Fruit fly (Drosophila melanogaster) whole organism, embryonic: ENCODE results near the gene CG15262.

Experiments used
- Abd-B ChIP-seq: fragments of 200-800 bp; sonication (Bioruptor generic); optimal IDR thresholded peaks from 2 replicates; lab custom pipeline; 2018; ENCODE audit warnings: missing biosample characterization, mild to moderate bottlenecking, missing genetic modification characterization, moderate library complexity
- CG10274 ChIP-seq: fragments of 200-800 bp; sonication (Bioruptor generic); optimal IDR thresholded peaks from 3 replicates; lab custom pipeline; 2017; ENCODE audit warnings: missing biosample characterization, mild to moderate bottlenecking, missing genetic modification characterization
- CG12155 ChIP-seq: fragments of 200-800 bp; sonication (Bioruptor generic); optimal IDR thresholded peaks from 3 replicates; lab custom pipeline; 2016; ENCODE audit warnings: missing biosample characterization, missing genetic modification characterization
- CG12769 ChIP-seq: fragments of 200-800 bp; sonication (Bioruptor generic); optimal IDR thresholded peaks from 2 replicates; lab custom pipeline; 2019; ENCODE audit warnings: missing biosample characterization, mild to moderate bottlenecking, missing genetic modification characterization, moderate library complexity
- CG13287 ChIP-seq: fragments of 200-800 bp; sonication (Bioruptor generic); IDR thresholded peaks from 2 replicates; pipeline ENCODE4 v1.3.6; 2022; ENCODE audit warnings: missing biosample characterization, missing genetic modification characterization; ENCODE audit not compliant: partially characterized antibody
- CG13424 ChIP-seq: fragments of 200-800 bp; sonication (Bioruptor generic); optimal IDR thresholded peaks from 2 replicates; lab custom pipeline; 2019; ENCODE audit warnings: missing biosample characterization, mild to moderate bottlenecking, missing genetic modification characterization, moderate library complexity
- CG15601 ChIP-seq: fragments of 200-800 bp; sonication (Bioruptor generic); optimal IDR thresholded peaks from 3 replicates; lab custom pipeline; 2019; ENCODE audit warnings: missing biosample characterization, mild to moderate bottlenecking, missing genetic modification characterization, moderate library complexity
- CG18011 ChIP-seq: fragments of 200-800 bp; sonication (Bioruptor generic); optimal IDR thresholded peaks from 2 replicates; lab custom pipeline; 2017; ENCODE audit warnings: missing biosample characterization, missing genetic modification characterization, mild to moderate bottlenecking, moderate library complexity, missing genotype
- CG18476 ChIP-seq: fragments of 200-800 bp; sonication (Bioruptor generic); optimal IDR thresholded peaks from 2 replicates; lab custom pipeline; 2016; ENCODE audit warnings: missing biosample characterization, mild to moderate bottlenecking, missing genetic modification characterization
- CG3065 ChIP-seq: fragments of 200-800 bp; sonication (Bioruptor generic); optimal IDR thresholded peaks from 2 replicates; lab custom pipeline; 2016; ENCODE audit warnings: missing biosample characterization, missing genetic modification characterization
- CG31388 ChIP-seq: fragments of 200-800 bp; sonication (Bioruptor generic); optimal IDR thresholded peaks from 2 replicates; lab custom pipeline; 2016; ENCODE audit warnings: missing biosample characterization, missing genetic modification characterization
- CG4328 ChIP-seq: fragments of 200-800 bp; sonication (Bioruptor generic); optimal IDR thresholded peaks from 3 replicates; lab custom pipeline; 2017; ENCODE audit warnings: missing biosample characterization, missing genetic modification reagents, missing genetic modification characterization
- CG43689 ChIP-seq: fragments of 200-800 bp; sonication (Bioruptor generic); IDR thresholded peaks from 2 replicates; pipeline ENCODE4 v1.3.6; 2022; ENCODE audit warnings: missing biosample characterization, missing genetic modification characterization
- CG4730 ChIP-seq: fragments of 200-800 bp; sonication (Bioruptor generic); IDR thresholded peaks from 2 replicates; pipeline ENCODE4 v1.3.6; 2022; ENCODE audit warnings: missing biosample characterization, missing genetic modification characterization
- CG7357 ChIP-seq: fragments of 200-800 bp; sonication (Bioruptor generic); IDR thresholded peaks from 3 replicates; pipeline ENCODE4 v1.3.6; 2022; ENCODE audit warnings: missing biosample characterization, missing genetic modification characterization
- CG7745 ChIP-seq: fragments of 200-800 bp; sonication (Bioruptor generic); optimal IDR thresholded peaks from 2 replicates; lab custom pipeline; 2018; ENCODE audit warnings: missing biosample characterization, mild to moderate bottlenecking, missing genetic modification characterization, moderate library complexity
- CG8281 ChIP-seq: fragments of 200-800 bp; sonication (Bioruptor generic); optimal IDR thresholded peaks from 2 replicates; lab custom pipeline; 2018; ENCODE audit warnings: missing biosample characterization, mild to moderate bottlenecking, missing genetic modification characterization, moderate library complexity
- CG8388 ChIP-seq: fragments of 200-800 bp; sonication (Bioruptor generic); optimal IDR thresholded peaks from 2 replicates; lab custom pipeline; 2019; ENCODE audit warnings: missing biosample characterization, mild to moderate bottlenecking, missing genetic modification characterization, moderate library complexity
- CG9215 ChIP-seq: fragments of 200-800 bp; sonication (Bioruptor generic); IDR thresholded peaks from 2 replicates; pipeline ENCODE4 v1.3.6; 2022; ENCODE audit warnings: missing biosample characterization, missing genetic modification characterization
- Dll ChIP-seq: fragments of 200-800 bp; sonication (Bioruptor generic); IDR thresholded peaks from 4 replicates; pipeline ENCODE4 v1.3.6; 2022; ENCODE audit warnings: missing biosample characterization, missing genetic modification characterization; ENCODE audit not compliant: partially characterized antibody
- Doc2 ChIP-seq: fragments of 200-800 bp; sonication (Bioruptor generic); IDR thresholded peaks from 2 replicates; pipeline ENCODE4 v1.3.6; 2022; ENCODE audit warnings: missing biosample characterization, missing genetic modification characterization
- Fer2 ChIP-seq: fragments of 200-800 bp; sonication (Bioruptor generic); optimal IDR thresholded peaks from 2 replicates; lab custom pipeline; 2018; ENCODE audit warnings: missing biosample characterization, mild to moderate bottlenecking, missing genetic modification characterization, moderate library complexity
- Gug ChIP-seq: fragments of 200-800 bp; sonication (Bioruptor generic); IDR thresholded peaks from 4 replicates; pipeline ENCODE4 v1.3.6; 2022; ENCODE audit warnings: missing biosample characterization, missing genetic modification characterization
- H15 ChIP-seq: fragments of 200-800 bp; sonication (Bioruptor generic); IDR thresholded peaks from 3 replicates; pipeline ENCODE4 v1.3.6; 2022; ENCODE audit warnings: missing biosample characterization, missing genetic modification characterization
- Hand ChIP-seq: fragments of 200-800 bp; sonication (Bioruptor generic); optimal IDR thresholded peaks from 2 replicates; lab custom pipeline; 2017; ENCODE audit warnings: mild to moderate bottlenecking, missing biosample characterization, missing genetic modification reagents, missing genetic modification characterization
- Jarid2 ChIP-seq: fragments of 200-800 bp; sonication (Bioruptor generic); optimal IDR thresholded peaks from 3 replicates; lab custom pipeline; 2017; ENCODE audit warnings: mild to moderate bottlenecking, missing biosample characterization, missing genetic modification reagents, missing genetic modification characterization
- Kr ChIP-seq: fragments of 200-800 bp; sonication (Bioruptor generic); optimal IDR thresholded peaks from 2 replicates; lab custom pipeline; 2017; ENCODE audit warnings: missing biosample characterization, mild to moderate bottlenecking, missing genetic modification characterization
- Oli ChIP-seq: fragments of 200-800 bp; sonication (Bioruptor generic); optimal IDR thresholded peaks from 2 replicates; lab custom pipeline; 2018; ENCODE audit warnings: missing biosample characterization, mild to moderate bottlenecking, missing genetic modification characterization, moderate library complexity
- Sox102F ChIP-seq: fragments of 200-800 bp; sonication (Bioruptor generic); optimal IDR thresholded peaks from 2 replicates; lab custom pipeline; 2018; ENCODE audit warnings: missing biosample characterization, mild to moderate bottlenecking, missing genetic modification characterization, moderate library complexity
- Sry-δ ChIP-seq: fragments of 200-800 bp; sonication (Bioruptor generic); optimal IDR thresholded peaks from 2 replicates; lab custom pipeline; 2016; ENCODE audit warnings: missing biosample characterization, missing genetic modification characterization
- Tbp ChIP-seq: fragments of >200 bp; optimal IDR thresholded peaks from 2 replicates; lab custom pipeline; 2018; ENCODE audit warnings: missing biosample characterization, missing genetic modification characterization
- bab2 ChIP-seq: fragments of 200-800 bp; sonication (Bioruptor generic); optimal IDR thresholded peaks from 2 replicates; lab custom pipeline; 2016; ENCODE audit warnings: missing biosample characterization, missing genetic modification characterization
- cad ChIP-seq: fragments of >200 bp; optimal IDR thresholded peaks from 2 replicates; lab custom pipeline; 2017; ENCODE audit warnings: missing biosample characterization, missing genetic modification characterization
- cg ChIP-seq: fragments of 200-800 bp; sonication (Bioruptor generic); optimal IDR thresholded peaks from 3 replicates; lab custom pipeline; 2019; ENCODE audit warnings: missing biosample characterization, mild to moderate bottlenecking, missing genetic modification characterization, moderate library complexity
- ci ChIP-seq: fragments of 200-800 bp; sonication (Bioruptor generic); IDR thresholded peaks from 3 replicates; pipeline ENCODE4 v1.3.6; 2022; ENCODE audit warnings: missing biosample characterization, missing genetic modification characterization
- dati ChIP-seq: fragments of 200-800 bp; sonication (Bioruptor generic); IDR thresholded peaks from 2 replicates; pipeline ENCODE4 v1.3.6; 2022; ENCODE audit warnings: missing biosample characterization, missing genetic modification characterization
- disco-r ChIP-seq: fragments of 200-800 bp; sonication (Bioruptor generic); optimal IDR thresholded peaks from 2 replicates; lab custom pipeline; 2016; ENCODE audit warnings: missing biosample characterization, missing genetic modification characterization
- ems ChIP-seq: fragments of 200-800 bp; sonication (Bioruptor generic); optimal IDR thresholded peaks from 3 replicates; lab custom pipeline; 2016; ENCODE audit warnings: missing biosample characterization, missing genetic modification characterization
- gce ChIP-seq: fragments of 200-800 bp; sonication (Bioruptor generic); IDR thresholded peaks from 3 replicates; pipeline ENCODE4 v1.3.6; 2022; ENCODE audit warnings: missing biosample characterization, missing genetic modification characterization
- insv ChIP-seq, 2 experiments: fragments of 200-800 bp; sonication (Bioruptor generic); optimal IDR thresholded peaks; 3 replicates each; lab custom pipeline; 2016 to 2018; ENCODE audit warnings: missing biosample characterization in 2 of 2, missing genetic modification characterization in 2 of 2
- oc ChIP-seq: fragments of 200-800 bp; sonication (Bioruptor generic); optimal IDR thresholded peaks from 2 replicates; lab custom pipeline; 2018; ENCODE audit warnings: missing biosample characterization, mild to moderate bottlenecking, missing genetic modification characterization, moderate library complexity
- odd ChIP-seq: fragments of 200-800 bp; sonication (Bioruptor generic); optimal IDR thresholded peaks from 2 replicates; lab custom pipeline; 2017; ENCODE audit warnings: missing biosample characterization, mild to moderate bottlenecking, missing genetic modification characterization
- pita ChIP-seq: fragments of 200-800 bp; sonication (Bioruptor generic); optimal IDR thresholded peaks from 2 replicates; lab custom pipeline; 2017; ENCODE audit warnings: missing biosample characterization, mild to moderate bottlenecking, missing genetic modification characterization
- pnt ChIP-seq: fragments of 200-800 bp; sonication (Bioruptor generic); optimal IDR thresholded peaks from 3 replicates; lab custom pipeline; 2016; ENCODE audit warnings: missing biosample characterization, missing genetic modification characterization
- so ChIP-seq: fragments of 200-800 bp; sonication (Bioruptor generic); IDR thresholded peaks from 3 replicates; pipeline ENCODE4 v1.3.6; 2022; ENCODE audit warnings: missing biosample characterization, missing genetic modification characterization
- ssp ChIP-seq: fragments of 200-800 bp; sonication (Bioruptor generic); IDR thresholded peaks from 2 replicates; pipeline ENCODE4 v1.3.6; 2022; ENCODE audit warnings: missing biosample characterization, missing genetic modification characterization
- sug ChIP-seq: fragments of 200-800 bp; optimal IDR thresholded peaks from 2 replicates; lab custom pipeline; 2019; ENCODE audit warnings: missing biosample characterization, mild to moderate bottlenecking, missing genetic modification characterization, moderate library complexity
- tup ChIP-seq: fragments of 200-800 bp; sonication (Bioruptor generic); optimal IDR thresholded peaks from 2 replicates; lab custom pipeline; 2016; ENCODE audit warnings: missing biosample characterization, mild to moderate bottlenecking, missing genetic modification characterization, moderate library complexity
- wdn ChIP-seq: fragments of 200-800 bp; sonication (Bioruptor generic); IDR thresholded peaks from 2 replicates; pipeline ENCODE4 v1.3.6; 2022; ENCODE audit warnings: missing biosample characterization, missing genetic modification characterization

CG15262 gene

dm6 chr2L:15248163-15249005, 49.2 kb upstream of the CG15262 start, which contains the start of gene dao (continued):
- TF ChIP-seq CG8281 (tag; lab: Kevin White, UChicago) (no peak), ssp (GFP tag; lab: Robert Waterston, UW) (peak; percentile 35; the same call in 1 of the 2 replicates), gce (GFP tag; lab: Robert Waterston, UW) (no peak), CG13287 (GFP tag; lab: Robert Waterston, UW) (peak; percentile 82), Oli (tag; lab: Kevin White, UChicago) (no peak), CG43689 (GFP tag; lab: Robert Waterston, UW) (no peak), Jarid2 (no peak), disco-r (GFP tag; lab: Kevin White, UChicago) (no peak), Tbp (no peak), Doc2 (GFP tag; lab: Robert Waterston, UW) (no peak), CG4730 (GFP tag; lab: Robert Waterston, UW) (no peak; the same call in 1 of the 2 replicates), cad (GFP tag; lab: Kevin White, UChicago) (no peak), insv (GFP tag; optimal IDR thresholded peaks at IDR 0.05; lab: Kevin White, UChicago) (no peak), Kr (GFP tag; lab: Kevin White, UChicago) (no peak), CG18011 (no peak), CG13424 (tag; lab: Kevin White, UChicago) (peak; percentile 39), CG8388 (GFP tag; lab: Kevin White, UChicago) (peak; percentile 33), oc (tag; lab: Kevin White, UChicago) (no peak), pnt (no peak), CG15601 (tag; lab: Kevin White, UChicago) (peak; percentile 15), CG12769 (peak; percentile 60), wdn (GFP tag; lab: Robert Waterston, UW) (0 out of 2 replicates have a peak, but pooled peaks have one; percentile 20), Fer2 (tag; lab: Kevin White, UChicago) (peak; percentile 10), CG4328 (GFP tag; lab: Kevin White, UChicago) (no peak), CG18476 (GFP tag; lab: Kevin White, UChicago) (no peak), CG12155 (peak; percentile 83), Sry-δ (peak; percentile 94), CG3065 (GFP tag; lab: Kevin White, UChicago) (no peak), odd (GFP tag; lab: Kevin White, UChicago) (no peak), cg (GFP tag; lab: Kevin White, UChicago) (no peak), Dll (GFP tag; lab: Robert Waterston, UW) (peak; percentile 86), ems (GFP tag; lab: Kevin White, UChicago) (peak; percentile 27), tup (GFP tag; lab: Kevin White, UChicago) (no peak), Gug (GFP tag; lab: Robert Waterston, UW) (peak; percentile 77; the same call in 3 of the 4 replicates), CG10274 (GFP tag; lab: Kevin White, UChicago) (no peak), Abd-B (GFP tag; lab: Kevin White, UChicago) (peak; percentile 45), so (GFP tag; lab: Robert Waterston, UW) (no peak), Hand (GFP tag; lab: Kevin White, UChicago) (no peak), Sox102F (GFP tag; lab: Kevin White, UChicago) (peak; percentile 54), sug (tag; lab: Kevin White, UChicago) (peak; percentile 34), CG7745 (tag; lab: Kevin White, UChicago) (no peak), bab2 (GFP tag; lab: Kevin White, UChicago) (peak; percentile 44), pita (GFP tag; lab: Kevin White, UChicago) (no peak), CG31388 (GFP tag; lab: Kevin White, UChicago) (peak; percentile 27), dati (GFP tag; lab: Robert Waterston, UW) (no peak), CG9215 (GFP tag; lab: Robert Waterston, UW) (peak; percentile 38), CG7357 (GFP tag; lab: Robert Waterston, UW) (no peak), ci (GFP tag; lab: Robert Waterston, UW) (no peak), H15 (GFP tag; lab: Robert Waterston, UW) (no peak; the same call in 2 of the 3 replicates)
